Worm (Caenorhabditis elegans): ENCODE measurements around the gene F44A2.5.

Gene F44A2.5

DNA sequence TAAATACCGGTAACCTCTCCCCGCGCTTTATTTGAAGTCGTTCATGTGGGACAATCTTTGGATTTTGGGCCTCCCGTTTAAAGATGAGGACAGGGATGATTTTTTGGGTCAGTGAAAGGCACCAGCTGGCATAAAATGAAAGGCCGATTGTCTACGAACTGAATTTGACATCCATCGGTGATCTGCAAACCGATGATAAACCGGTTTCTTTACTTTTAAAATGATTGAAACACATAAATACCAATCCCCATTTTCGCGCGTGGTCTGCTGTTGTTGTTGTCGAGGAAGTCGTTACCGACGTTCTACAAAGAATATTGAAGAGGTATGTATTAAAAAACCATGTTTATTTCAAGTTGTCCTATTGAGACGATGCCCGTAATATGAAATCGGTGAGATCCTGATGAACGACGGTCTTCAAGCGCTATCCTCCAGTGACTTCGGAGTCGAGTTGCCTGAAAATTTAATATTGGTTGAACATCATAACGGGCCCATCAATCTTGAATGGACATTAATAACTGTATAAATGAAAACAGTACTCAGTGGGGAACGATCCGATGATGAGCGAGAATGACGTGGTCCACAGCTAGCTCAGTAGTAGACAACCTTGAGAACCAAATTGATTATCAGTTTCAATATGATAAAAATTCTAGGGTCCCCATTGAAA lies 45.7 kb downstream of the F44A2.5 start (continued):
- peak; percentile 96 for TF ChIP-seq aha-1 (tag)
- peak; percentile 9 for TF ChIP-seq dve-1 (tag; optimal IDR thresholded peaks at IDR 0.05; ENCODE audit: insufficient read depth)
- TF ChIP-seq D1046.2 (GFP tag; IDR thresholded peaks at IDR 0.05), result peak; percentile 81
- TF ChIP-seq jun-1 (tag; optimal IDR thresholded peaks at IDR 0.05), result no peak
- peak; percentile 84 for TF ChIP-seq zfp-3 (GFP tag; conservative IDR thresholded peaks at IDR 0.05)
- peak in 1 of 2 experiments; percentile 91 for TF ChIP-seq unc-62 (GFP tag; optimal IDR thresholded peaks at IDR 0.05 in 1 of 2)
- no peak for TF ChIP-seq unc-62 (tag; optimal IDR thresholded peaks at IDR 0.05)
- 0 out of 2 replicates have a peak, but pooled peaks have one; percentile 45 for TF ChIP-seq madf-9 (GFP tag; conservative IDR thresholded peaks at IDR 0.05)

- TF ChIP-seq fos-1 (tag; optimal IDR thresholded peaks at IDR 0.05) (no peak), ceh-82 (tag; optimal IDR thresholded peaks at IDR 0.05) (no peak), lin-39 (tag; optimal IDR thresholded peaks at IDR 0.05) (peak; percentile 46), aha-1 (tag) (peak; percentile 100), nhr-48 (tag; optimal IDR thresholded peaks at IDR 0.05) (peak; percentile 97), lin-29 (GFP tag; IDR thresholded peaks at IDR 0.05) (peak; percentile 91), F37D6.2 (tag; optimal IDR thresholded peaks at IDR 0.05) (peak; percentile 95), zfp-2 (tag; optimal IDR thresholded peaks at IDR 0.05) (peak; percentile 88), attf-4 (tag; optimal IDR thresholded peaks at IDR 0.05) (no peak), F44E2.7 (GFP tag; IDR thresholded peaks at IDR 0.05) (no peak), lir-3 (tag; optimal IDR thresholded peaks at IDR 0.05) (peak; percentile 51), mxl-2 (GFP tag; conservative IDR thresholded peaks at IDR 0.05) (peak; percentile 77; the same call in 1 of the 2 replicates), Y48G9A.11 (GFP tag; IDR thresholded peaks at IDR 0.05) (peak; percentile 93), zfp-3 (GFP tag; conservative IDR thresholded peaks at IDR 0.05) (peak; percentile 98), nhr-237 (tag; optimal IDR thresholded peaks at IDR 0.05) (peak; percentile 71), nhr-76 (tag; optimal IDR thresholded peaks at IDR 0.05) (peak; percentile 65), ztf-7 (tag; optimal IDR thresholded peaks at IDR 0.05) (peak; percentile 80), nhr-77 (tag; optimal IDR thresholded peaks at IDR 0.05) (peak; percentile 96), nhr-41 (GFP tag; IDR thresholded peaks at IDR 0.05) (peak; percentile 79; the same call in 1 of the 2 replicates), ceh-28 (tag; optimal IDR thresholded peaks at IDR 0.05) (peak; percentile 84), ceh-62 (tag; optimal IDR thresholded peaks at IDR 0.05) (no peak), hlh-30 (tag; optimal IDR thresholded peaks at IDR 0.05; ENCODE audit: insufficient read depth) (peak; percentile 100), spr-1 (tag; optimal IDR thresholded peaks at IDR 0.05) (peak; percentile 90), lin-38 (GFP tag; IDR thresholded peaks at IDR 0.05) (peak; percentile 84), nhr-42 (GFP tag; IDR thresholded peaks at IDR 0.05) (peak; percentile 96), saeg-2 (GFP tag; IDR thresholded peaks at IDR 0.05) (peak; percentile 95), nhr-6 (tag; optimal IDR thresholded peaks at IDR 0.05) (peak; percentile 95), aly-2 (tag; optimal IDR thresholded peaks at IDR 0.05) (peak; percentile 49), arid-1 (GFP tag; conservative IDR thresholded peaks at IDR 0.05) (peak; percentile 61), ceh-20 (GFP tag; IDR thresholded peaks at IDR 0.05) (peak; percentile 100), snpc-1.2 (GFP tag; IDR thresholded peaks at IDR 0.05) (no peak), nhr-10 (tag; optimal IDR thresholded peaks at IDR 0.05) (peak; percentile 94), daf-8 (GFP tag; IDR thresholded peaks at IDR 0.05) (0 out of 2 replicates have a peak, but pooled peaks have one; percentile 62), rbr-2 (tag; optimal IDR thresholded peaks at IDR 0.05) (peak; percentile 98), nhr-25 (tag; optimal IDR thresholded peaks at IDR 0.05; ENCODE audit: borderline replicate concordance, insufficient read depth) (peak; percentile 96), gei-8 (GFP tag; optimal IDR thresholded peaks at IDR 0.05) (peak; percentile 95), hlh-11 (tag; optimal IDR thresholded peaks at IDR 0.05) (peak; percentile 100), unc-39 (tag; optimal IDR thresholded peaks at IDR 0.05) (peak; percentile 63), snpc-4 (tag; optimal IDR thresholded peaks at IDR 0.05) (peak; percentile 33), ZK546.5 (tag; optimal IDR thresholded peaks at IDR 0.05) (peak in 1 of 2 experiments; percentile 56), dmd-6 (GFP tag; IDR thresholded peaks at IDR 0.05) (peak; percentile 99)
These were observed 46.5 kb downstream of the F44A2.5 start, which contains the start of gene tos-1 for ce11 chrV:9343629-9344624. TSS of gene tos-1 (minus strand) at chrV:9344203.

Data from whole organism, L4 larva.